Fruit fly (Drosophila melanogaster) whole organism, embryonic: ENCODE data around the gene CG13075.
A peak's percentile ranks its signal among the peaks of the same experiment; 100 is the strongest.

Source experiments
- B-H2 ChIP-seq: fragments of 200-800 bp; sonication (Bioruptor generic); optimal IDR thresholded peaks from 2 replicates; lab custom pipeline; 2018; ENCODE audit warnings: missing biosample characterization, mild to moderate bottlenecking, missing genetic modification characterization
- CG10543 ChIP-seq: fragments of 200-800 bp; sonication (Bioruptor generic); optimal IDR thresholded peaks from 3 replicates; lab custom pipeline; 2017; ENCODE audit warnings: missing biosample characterization, mild to moderate bottlenecking, missing genetic modification characterization, moderate library complexity
- CG10654 ChIP-seq: fragments of 200-800 bp; sonication (Bioruptor generic); optimal IDR thresholded peaks from 2 replicates; lab custom pipeline; 2016; ENCODE audit warnings: missing biosample characterization, missing genetic modification characterization
- CG10959 ChIP-seq: fragments of 200-800 bp; sonication (Bioruptor generic); IDR thresholded peaks from 2 replicates; pipeline ENCODE4 v1.3.6; 2022; ENCODE audit warnings: missing biosample characterization, missing genetic modification characterization
- CG10979 ChIP-seq: fragments of 200-800 bp; sonication (Bioruptor generic); optimal IDR thresholded peaks from 2 replicates; lab custom pipeline; 2018; ENCODE audit warnings: missing biosample characterization, mild to moderate bottlenecking, missing genetic modification characterization, moderate library complexity
- CG12299 ChIP-seq: fragments of 200-800 bp; sonication (Bioruptor generic); optimal IDR thresholded peaks from 2 replicates; lab custom pipeline; 2018; ENCODE audit warnings: missing biosample characterization, mild to moderate bottlenecking, missing genetic modification characterization
- CG12391 ChIP-seq: fragments of 200-800 bp; sonication (Bioruptor generic); optimal IDR thresholded peaks from 3 replicates; lab custom pipeline; 2018; ENCODE audit warnings: missing biosample characterization, mild to moderate bottlenecking, missing genetic modification characterization, moderate library complexity
- CG13296 ChIP-seq: fragments of 200-800 bp; sonication (Bioruptor generic); optimal IDR thresholded peaks from 3 replicates; lab custom pipeline; 2018; ENCODE audit warnings: missing biosample characterization, mild to moderate bottlenecking, missing genetic modification characterization
- CG16779 ChIP-seq: fragments of 200-800 bp; sonication (Bioruptor generic); IDR thresholded peaks from 2 replicates; pipeline ENCODE4 v1.3.6; 2022; ENCODE audit warnings: missing biosample characterization, missing genetic modification characterization
- CG17612 ChIP-seq: fragments of 200-800 bp; sonication (Bioruptor generic); IDR thresholded peaks from 2 replicates; pipeline ENCODE4 v1.3.6; 2022; ENCODE audit warnings: missing biosample characterization, missing genetic modification characterization
- CG30403 ChIP-seq: fragments of 200-800 bp; sonication (Bioruptor generic); optimal IDR thresholded peaks from 3 replicates; lab custom pipeline; 2016; ENCODE audit warnings: missing biosample characterization, missing genetic modification characterization
- CG32772 ChIP-seq: fragments of 200-800 bp; sonication (Bioruptor generic); IDR thresholded peaks from 2 replicates; pipeline ENCODE4 v1.3.6; 2022; ENCODE audit warnings: missing biosample characterization, missing genetic modification characterization
- CG34422 ChIP-seq: fragments of 200-800 bp; sonication (Bioruptor generic); IDR thresholded peaks from 3 replicates; pipeline ENCODE4 v1.3.6; 2022; ENCODE audit warnings: missing biosample characterization, missing genetic modification characterization
- CG6813 ChIP-seq: fragments of 200-800 bp; sonication (Bioruptor generic); optimal IDR thresholded peaks from 2 replicates; lab custom pipeline; 2017; ENCODE audit warnings: missing biosample characterization, missing genetic modification characterization, mild to moderate bottlenecking, moderate library complexity, missing genetic modification reagents
- CG7372 ChIP-seq: fragments of 200-800 bp; sonication (Bioruptor generic); IDR thresholded peaks from 2 replicates; pipeline ENCODE4 v1.3.6; 2022; ENCODE audit warnings: missing biosample characterization, missing genetic modification characterization
- CG7556 ChIP-seq: fragments of 200-800 bp; sonication (Bioruptor generic); optimal IDR thresholded peaks from 2 replicates; lab custom pipeline; 2017; ENCODE audit warnings: missing biosample characterization, mild to moderate bottlenecking, missing genetic modification characterization
- CG7839 ChIP-seq: fragments of 200-800 bp; sonication (Bioruptor generic); optimal IDR thresholded peaks from 3 replicates; lab custom pipeline; 2018; ENCODE audit warnings: missing biosample characterization, mild to moderate bottlenecking, missing genetic modification characterization, moderate library complexity
- D ChIP-seq, 2 experiments: fragments of 200-800 bp in 1 of 2; fragments of >200 bp in 1 of 2; sonication (Bioruptor generic) in 1 of 2; optimal IDR thresholded peaks; 2 replicates in 1 of 2; 3 replicates in 1 of 2; lab custom pipeline; 2017; ENCODE audit warnings: mild to moderate bottlenecking in 1 of 2, missing biosample characterization in 1 of 2, missing genetic modification characterization in 1 of 2, missing genetic modification reagents in 1 of 2
- Eip74EF ChIP-seq, 2 experiments: fragments of 200-800 bp in 1 of 2; fragments of >200 bp in 1 of 2; sonication (Bioruptor generic) in 1 of 2; optimal IDR thresholded peaks; 2 replicates each; lab custom pipeline; 2017 to 2019; ENCODE audit warnings: missing biosample characterization in 2 of 2, missing genetic modification characterization in 2 of 2, mild to moderate bottlenecking in 1 of 2, moderate library complexity in 1 of 2
- Fer3 ChIP-seq: fragments of 200-800 bp; sonication (Bioruptor generic); optimal IDR thresholded peaks from 2 replicates; lab custom pipeline; 2018; ENCODE audit warnings: missing biosample characterization, mild to moderate bottlenecking, missing genetic modification characterization, moderate library complexity
- Med ChIP-seq: fragments of 200-800 bp; sonication (Bioruptor generic); peaks from one replicate; lab custom pipeline; 2016; ENCODE audit warnings: missing biosample characterization, missing genetic modification characterization, mild to moderate bottlenecking, inconsistent platforms, moderate library complexity
- Meics ChIP-seq: fragments of 200-800 bp; sonication (Bioruptor generic); optimal IDR thresholded peaks from 2 replicates; lab custom pipeline; 2017; ENCODE audit warnings: missing biosample characterization, mild to moderate bottlenecking, missing genetic modification characterization
- Oli ChIP-seq: fragments of 200-800 bp; sonication (Bioruptor generic); optimal IDR thresholded peaks from 2 replicates; lab custom pipeline; 2018; ENCODE audit warnings: missing biosample characterization, mild to moderate bottlenecking, missing genetic modification characterization, moderate library complexity
- PHDP ChIP-seq: fragments of 200-800 bp; sonication (Bioruptor generic); optimal IDR thresholded peaks from 3 replicates; lab custom pipeline; 2018; ENCODE audit warnings: missing biosample characterization, mild to moderate bottlenecking, missing genetic modification characterization, moderate library complexity
- Rfx ChIP-seq: fragments of 200-800 bp; sonication (Bioruptor generic); IDR thresholded peaks from 2 replicates; pipeline ENCODE4 v1.3.6; 2022; ENCODE audit warnings: missing biosample characterization, missing genetic modification characterization
- Sox100B ChIP-seq: fragments of 200-800 bp; sonication (Bioruptor generic); optimal IDR thresholded peaks from 3 replicates; lab custom pipeline; 2018; ENCODE audit warnings: missing biosample characterization, mild to moderate bottlenecking, missing genetic modification characterization
- abd-A ChIP-seq: fragments of 200-800 bp; sonication (Bioruptor generic); optimal IDR thresholded peaks from 3 replicates; lab custom pipeline; 2019; ENCODE audit warnings: missing biosample characterization, mild to moderate bottlenecking, missing genetic modification characterization, moderate library complexity
- ara ChIP-seq: fragments of 200-800 bp; sonication (Bioruptor generic); IDR thresholded peaks from 2 replicates; pipeline ENCODE4 v1.3.6; 2022; ENCODE audit warnings: missing biosample characterization, missing genetic modification characterization
- chinmo ChIP-seq: fragments of 200-800 bp; sonication (Bioruptor generic); IDR thresholded peaks from 4 replicates; pipeline ENCODE4 v1.3.6; 2022; ENCODE audit warnings: missing biosample characterization, missing genetic modification characterization; ENCODE audit not compliant: partially characterized antibody
- chm ChIP-seq: fragments of 200-800 bp; sonication (Bioruptor generic); IDR thresholded peaks from 2 replicates; pipeline ENCODE4 v1.3.6; 2022; ENCODE audit warnings: missing biosample characterization, missing genetic modification characterization
- dmrt11E ChIP-seq: fragments of 200-800 bp; sonication (Bioruptor generic); optimal IDR thresholded peaks from 3 replicates; lab custom pipeline; 2018; ENCODE audit warnings: missing biosample characterization, mild to moderate bottlenecking, missing genetic modification characterization, moderate library complexity
- dpn ChIP-seq, 2 experiments: fragments of 200-800 bp; sonication (Bioruptor generic); optimal IDR thresholded peaks; 3 replicates each; lab custom pipeline; 2016; ENCODE audit warnings: missing biosample characterization in 2 of 2, missing genetic modification characterization in 2 of 2
- eve ChIP-seq, 2 experiments: fragments of >200 bp; optimal IDR thresholded peaks; 2 replicates each; lab custom pipeline; 2017; ENCODE audit warnings: missing biosample characterization in 2 of 2, missing genetic modification characterization in 2 of 2
- eyg ChIP-seq: fragments of 200-800 bp; sonication (Bioruptor generic); optimal IDR thresholded peaks from 3 replicates; lab custom pipeline; 2016; ENCODE audit warnings: missing biosample characterization, missing genetic modification characterization
- grn ChIP-seq: fragments of 200-800 bp; sonication (Bioruptor generic); optimal IDR thresholded peaks from 3 replicates; lab custom pipeline; 2017; ENCODE audit warnings: missing biosample characterization, missing genetic modification characterization
- gsb-n ChIP-seq: fragments of 200-800 bp; sonication (Bioruptor generic); optimal IDR thresholded peaks from 3 replicates; lab custom pipeline; 2018; ENCODE audit warnings: missing biosample characterization, mild to moderate bottlenecking, missing genetic modification characterization
- mam ChIP-seq: fragments of 200-800 bp; sonication (Bioruptor generic); optimal IDR thresholded peaks from 3 replicates; lab custom pipeline; 2016; ENCODE audit warnings: missing biosample characterization, missing genetic modification characterization
- odd ChIP-seq: fragments of 200-800 bp; sonication (Bioruptor generic); optimal IDR thresholded peaks from 2 replicates; lab custom pipeline; 2017; ENCODE audit warnings: missing biosample characterization, mild to moderate bottlenecking, missing genetic modification characterization
- pan ChIP-seq, 4 experiments: fragments of >200 bp in 3 of 4; fragments of 200-800 bp in 1 of 4; sonication (Bioruptor generic) in 1 of 4; optimal IDR thresholded peaks in 3 of 4; IDR thresholded peaks in 1 of 4; 2 replicates each; pipeline versions ENCODE4 v1.3.6 to Lab custom; 2017 to 2022; ENCODE audit warnings: missing biosample characterization in 2 of 4, missing genetic modification characterization in 2 of 4, mixed read lengths in 1 of 4
- pum ChIP-seq: fragments of 200-800 bp; sonication (Bioruptor generic); optimal IDR thresholded peaks from 2 replicates; lab custom pipeline; 2016; ENCODE audit warnings: missing biosample characterization, missing genetic modification characterization
- run ChIP-seq: fragments of 200-800 bp; sonication (Bioruptor generic); optimal IDR thresholded peaks from 3 replicates; lab custom pipeline; 2018; ENCODE audit warnings: missing biosample characterization, mild to moderate bottlenecking, missing genetic modification characterization
- schlank ChIP-seq: fragments of 200-800 bp; sonication (Bioruptor generic); optimal IDR thresholded peaks from 2 replicates; lab custom pipeline; 2018; ENCODE audit warnings: missing biosample characterization, mild to moderate bottlenecking, missing genetic modification characterization
- seq ChIP-seq: fragments of 200-800 bp; sonication (Bioruptor generic); IDR thresholded peaks from 2 replicates; pipeline ENCODE4 v1.3.6; 2022; ENCODE audit warnings: missing biosample characterization, missing genetic modification characterization
- sna ChIP-seq: fragments of 200-800 bp; sonication (Bioruptor generic); IDR thresholded peaks from 2 replicates; pipeline ENCODE4 v1.3.6; 2022; ENCODE audit warnings: missing biosample characterization, missing genetic modification characterization; ENCODE audit not compliant: partially characterized antibody
- ssp ChIP-seq: fragments of 200-800 bp; sonication (Bioruptor generic); IDR thresholded peaks from 2 replicates; pipeline ENCODE4 v1.3.6; 2022; ENCODE audit warnings: missing biosample characterization, missing genetic modification characterization
- usp ChIP-seq: fragments of >200 bp; optimal IDR thresholded peaks from 2 replicates; lab custom pipeline; 2017; ENCODE audit warnings: missing biosample characterization, missing genetic modification characterization

The CG13075 gene

DNA sequence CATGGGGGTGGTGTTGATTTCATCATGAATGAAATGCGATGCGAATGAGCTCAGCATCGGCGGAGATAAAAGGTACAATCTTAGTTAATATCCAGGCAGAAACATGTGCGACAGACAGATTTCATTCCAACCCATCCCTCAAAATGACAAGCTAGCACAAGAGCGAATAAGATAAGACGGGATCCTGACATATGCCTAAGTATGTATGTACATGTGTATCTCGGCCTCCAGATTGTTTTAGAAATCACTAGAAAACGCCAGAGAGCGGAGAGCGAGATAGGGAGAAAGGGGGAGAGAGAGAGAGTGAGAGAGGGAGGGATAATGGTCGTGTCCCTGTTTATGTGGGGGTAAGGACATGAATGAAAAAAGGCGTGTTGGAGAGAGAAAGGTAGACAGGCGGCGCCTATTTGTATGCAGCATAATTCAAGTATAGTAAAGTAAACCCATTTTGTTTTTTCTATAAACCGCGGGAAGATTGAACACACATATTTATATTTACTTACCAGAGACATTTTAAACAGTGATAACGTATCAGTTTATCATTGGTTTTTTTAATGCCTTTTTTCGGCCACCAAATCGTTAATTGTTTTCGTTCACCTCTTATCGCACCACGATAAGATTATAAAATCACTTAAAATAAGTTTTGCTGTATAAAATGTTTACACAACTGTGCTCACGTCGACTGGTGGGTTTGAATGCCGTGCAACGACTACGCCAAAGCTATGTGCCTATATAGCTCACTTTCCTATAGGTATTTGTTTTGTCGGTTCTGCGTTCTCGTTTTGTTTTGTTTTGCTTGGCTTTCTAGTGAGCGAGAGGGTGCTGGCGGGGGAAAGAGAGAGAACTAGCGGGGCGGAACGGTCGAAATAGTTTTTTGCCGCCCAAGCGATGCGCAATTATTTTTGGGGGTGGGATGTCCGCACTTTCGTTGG, 33.6 kb upstream of the CG13075 start (continued):
- TF ChIP-seq D (optimal IDR thresholded peaks at IDR 0.05; lab: Kevin White, UChicago) (peak; percentile 3), D (GFP tag; optimal IDR thresholded peaks at IDR 0.05; lab: Kevin White, UChicago) (no peak), gsb-n (tag; lab: Kevin White, UChicago) (peak; percentile 3), run (tag; lab: Kevin White, UChicago) (peak; percentile 72), CG6813 (GFP tag; lab: Kevin White, UChicago) (peak; percentile 72), Med (peak; percentile 49), CG30403 (GFP tag; lab: Kevin White, UChicago) (no peak), CG10654 (GFP tag; lab: Kevin White, UChicago) (no peak), grn (GFP tag; lab: Kevin White, UChicago) (peak; percentile 82), mam (GFP tag; lab: Kevin White, UChicago) (peak; percentile 6), odd (GFP tag; lab: Kevin White, UChicago) (peak; percentile 63), pum (GFP tag; lab: Kevin White, UChicago) (peak; percentile 8), seq (GFP tag; lab: Robert Waterston, UW) (peak; percentile 60; the same call in 1 of the 2 replicates), Fer3 (peak; percentile 51), dpn (GFP tag; optimal IDR thresholded peaks at IDR 0.05; lab: Kevin White, UChicago) (peak in 1 of 2 experiments; percentile 10), abd-A (peak; percentile 23), Eip74EF (GFP tag; optimal IDR thresholded peaks at IDR 0.05; lab: Kevin White, UChicago) (peak in 1 of 2 experiments; percentile 52), sna (GFP tag; lab: Robert Waterston, UW) (0 out of 2 replicates have a peak, but pooled peaks have one; percentile 15), CG10979 (tag; lab: Kevin White, UChicago) (peak; percentile 27), Meics (GFP tag; lab: Kevin White, UChicago) (peak; percentile 44), dmrt11E (peak; percentile 13), Rfx (GFP tag; lab: Robert Waterston, UW) (peak; percentile 43; the same call in 1 of the 2 replicates), CG13296 (peak; percentile 71), Sox100B (peak; percentile 46), CG7372 (GFP tag; lab: Robert Waterston, UW) (no peak), CG10543 (GFP tag; lab: Kevin White, UChicago) (peak; percentile 87), CG16779 (GFP tag; lab: Robert Waterston, UW) (no peak), CG34422 (GFP tag; lab: Robert Waterston, UW) (peak; percentile 39; the same call in 1 of the 3 replicates), ara (GFP tag; lab: Robert Waterston, UW) (peak; percentile 40; the same call in 1 of the 2 replicates), eyg (GFP tag; lab: Kevin White, UChicago) (peak; percentile 32), chm (GFP tag; lab: Robert Waterston, UW) (peak; percentile 81), schlank (tag; lab: Kevin White, UChicago) (peak; percentile 61), CG17612 (0 out of 2 replicates have a peak, but pooled peaks have one; percentile 10), PHDP (tag; lab: Kevin White, UChicago) (peak; percentile 32), Oli (tag; lab: Kevin White, UChicago) (no peak), CG10959 (GFP tag; lab: Robert Waterston, UW) (0 out of 2 replicates have a peak, but pooled peaks have one; percentile 12), chinmo (GFP tag; lab: Robert Waterston, UW) (0 out of 4 replicates have a peak, but pooled peaks have one; percentile 11), CG32772 (GFP tag; lab: Robert Waterston, UW) (peak; percentile 24; the same call in 1 of the 2 replicates), pan (optimal IDR thresholded peaks at IDR 0.05; lab: Kevin White, UChicago) (no peak), pan (GFP tag; optimal IDR thresholded peaks at IDR 0.05 in 1 of 2, IDR thresholded peaks at IDR 0.05 in 1 of 2) (peak in 1 of 2 experiments; percentile 37), CG12391 (peak; percentile 22), ssp (GFP tag; lab: Robert Waterston, UW) (no peak), usp (GFP tag; lab: Kevin White, UChicago) (no peak), CG12299 (tag; lab: Kevin White, UChicago) (peak; percentile 65), eve (GFP tag; optimal IDR thresholded peaks at IDR 0.05; lab: Kevin White, UChicago) (peak in 1 of 2 experiments; percentile 61), CG7839 (tag; lab: Kevin White, UChicago) (peak; percentile 18), CG7556 (GFP tag; lab: Kevin White, UChicago) (peak; percentile 56), B-H2 (GFP tag; lab: Kevin White, UChicago) (peak; percentile 63)
